Worm (Caenorhabditis elegans) whole organism, late embryonic: Measurements from ENCODE around the gene rab-30.

Experiments used
- ceh-30 ChIP-seq: fragments of 150-350 bp; optimal IDR thresholded peaks from 2 replicates; lab custom pipeline; 2014; ENCODE audit warnings: missing biosample characterization, missing genetic modification characterization
- tbx-7 ChIP-seq: sonication (generic microtip); optimal IDR thresholded peaks from 2 replicates; lab custom pipeline; 2016; ENCODE audit warnings: missing genotype, missing genetic modification characterization, missing compliant biosample characterization

- TF ChIP-seq ceh-30 (tag; lab: Kevin White, UChicago) (no peak), tbx-7 (tag; lab: Kevin White, UChicago) (no peak)
Observed at ce11 chrIII:10534191-10534590, 26.2 kb upstream of the rab-30 start.
